Fruit fly (Drosophila melanogaster) whole organism, embryonic: ENCODE results near the gene CG43072.

Source experiments
- CG4424 ChIP-seq: fragments of 200-800 bp; sonication (Bioruptor generic); optimal IDR thresholded peaks from 3 replicates; lab custom pipeline; 2016; ENCODE audit warnings: missing biosample characterization, missing genetic modification characterization
- Lpt ChIP-seq: fragments of >200 bp; optimal IDR thresholded peaks from 2 replicates; lab custom pipeline; 2018; ENCODE audit warnings: missing biosample characterization, missing genetic modification characterization
- da ChIP-seq: fragments of 200-800 bp; sonication (Bioruptor generic); optimal IDR thresholded peaks from 2 replicates; lab custom pipeline; 2016; ENCODE audit warnings: missing biosample characterization, missing genetic modification characterization
- gcm ChIP-seq: fragments of 200-800 bp; sonication (Bioruptor generic); optimal IDR thresholded peaks from 2 replicates; lab custom pipeline; 2019; ENCODE audit warnings: missing biosample characterization, mild to moderate bottlenecking, missing genetic modification characterization, moderate library complexity
- pan ChIP-seq, 4 experiments: fragments of >200 bp in 3 of 4; fragments of 200-800 bp in 1 of 4; sonication (Bioruptor generic) in 1 of 4; optimal IDR thresholded peaks in 3 of 4; IDR thresholded peaks in 1 of 4; 2 replicates each; pipeline versions ENCODE4 v1.3.6 to Lab custom; 2017 to 2022; ENCODE audit warnings: missing biosample characterization in 2 of 4, missing genetic modification characterization in 2 of 4, mixed read lengths in 1 of 4
- zen ChIP-seq: fragments of 200-800 bp; sonication (Bioruptor generic); optimal IDR thresholded peaks from 3 replicates; lab custom pipeline; 2018; ENCODE audit warnings: missing biosample characterization, mild to moderate bottlenecking, missing genetic modification characterization, moderate library complexity

dm6 chr3L:21026025-21026916, 39.4 kb upstream of the CG43072 start:
- no peak for TF ChIP-seq Lpt (GFP tag; lab: Kevin White, UChicago)
- no peak for TF ChIP-seq CG4424 (GFP tag; lab: Kevin White, UChicago)
- TF ChIP-seq da (GFP tag; lab: Kevin White, UChicago): no peak
- TF ChIP-seq zen (tag; lab: Kevin White, UChicago): peak; percentile 21
- no peak for TF ChIP-seq pan (optimal IDR thresholded peaks at IDR 0.05; lab: Kevin White, UChicago)
- TF ChIP-seq pan (GFP tag; optimal IDR thresholded peaks at IDR 0.05 in 1 of 2, IDR thresholded peaks at IDR 0.05 in 1 of 2): no peak
- no peak for TF ChIP-seq gcm
